Fruit fly (Drosophila melanogaster) whole organism, embryonic: ENCODE results near the gene Tlk.

ENCODE experiments used
- Bteb2 ChIP-seq: fragments of 200-800 bp; sonication (Bioruptor generic); optimal IDR thresholded peaks from 2 replicates; lab custom pipeline; 2016; ENCODE audit warnings: missing biosample characterization, missing genetic modification characterization
- CG10274 ChIP-seq: fragments of 200-800 bp; sonication (Bioruptor generic); optimal IDR thresholded peaks from 3 replicates; lab custom pipeline; 2017; ENCODE audit warnings: missing biosample characterization, mild to moderate bottlenecking, missing genetic modification characterization
- CG11093 ChIP-seq: fragments of 200-800 bp; sonication (Bioruptor generic); IDR thresholded peaks from 3 replicates; pipeline ENCODE4 v1.3.6; 2022; ENCODE audit warnings: missing biosample characterization, missing genetic modification characterization
- CG11560 ChIP-seq: fragments of 200-800 bp; sonication (Bioruptor generic); IDR thresholded peaks from 3 replicates; pipeline ENCODE4 v1.3.6; 2022; ENCODE audit warnings: missing biosample characterization, missing genetic modification characterization
- CG13624 ChIP-seq: fragments of 200-800 bp; sonication (Bioruptor generic); optimal IDR thresholded peaks from 2 replicates; lab custom pipeline; 2016; ENCODE audit warnings: missing biosample characterization, missing genetic modification characterization
- CG14050 ChIP-seq: fragments of 200-800 bp; sonication (Bioruptor generic); IDR thresholded peaks from 3 replicates; pipeline ENCODE4 v1.3.6; 2022; ENCODE audit warnings: missing biosample characterization, missing genetic modification characterization
- CG15073 ChIP-seq: fragments of 200-800 bp; sonication (Bioruptor generic); optimal IDR thresholded peaks from 2 replicates; lab custom pipeline; 2016; ENCODE audit warnings: missing biosample characterization, missing genetic modification characterization
- CG1647 ChIP-seq: fragments of 200-800 bp; sonication (Bioruptor generic); optimal IDR thresholded peaks from 3 replicates; lab custom pipeline; 2016; ENCODE audit warnings: missing biosample characterization, missing genetic modification characterization
- CG2678 ChIP-seq: fragments of 200-800 bp; sonication (Bioruptor generic); optimal IDR thresholded peaks from 3 replicates; lab custom pipeline; 2019; ENCODE audit warnings: missing biosample characterization, mild to moderate bottlenecking, missing genetic modification characterization, moderate library complexity
- CG3065 ChIP-seq: fragments of 200-800 bp; sonication (Bioruptor generic); optimal IDR thresholded peaks from 2 replicates; lab custom pipeline; 2016; ENCODE audit warnings: missing biosample characterization, missing genetic modification characterization
- CG33557 ChIP-seq: fragments of 200-800 bp; sonication (Bioruptor generic); optimal IDR thresholded peaks from 2 replicates; lab custom pipeline; 2019; ENCODE audit warnings: missing biosample characterization, mild to moderate bottlenecking, missing genetic modification characterization, moderate library complexity
- CG4360 ChIP-seq: fragments of 200-800 bp; sonication (Bioruptor generic); IDR thresholded peaks from 2 replicates; pipeline ENCODE4 v1.3.6; 2022; ENCODE audit warnings: missing biosample characterization, missing genetic modification characterization
- CG43689 ChIP-seq: fragments of 200-800 bp; sonication (Bioruptor generic); IDR thresholded peaks from 2 replicates; pipeline ENCODE4 v1.3.6; 2022; ENCODE audit warnings: missing biosample characterization, missing genetic modification characterization
- CG4854 ChIP-seq: fragments of 200-800 bp; sonication (Bioruptor generic); optimal IDR thresholded peaks from 2 replicates; lab custom pipeline; 2016; ENCODE audit warnings: missing biosample characterization, missing genetic modification characterization, inconsistent platforms
- CG6272 ChIP-seq: fragments of 200-800 bp; sonication (Bioruptor generic); IDR thresholded peaks from 2 replicates; pipeline ENCODE4 v1.3.6; 2022; ENCODE audit warnings: missing biosample characterization, missing genetic modification characterization
- CG7987 ChIP-seq: fragments of 200-800 bp; sonication (Bioruptor generic); optimal IDR thresholded peaks from 2 replicates; lab custom pipeline; 2018; ENCODE audit warnings: missing biosample characterization, mild to moderate bottlenecking, missing genetic modification characterization, moderate library complexity
- CG8281 ChIP-seq: fragments of 200-800 bp; sonication (Bioruptor generic); optimal IDR thresholded peaks from 2 replicates; lab custom pipeline; 2018; ENCODE audit warnings: missing biosample characterization, mild to moderate bottlenecking, missing genetic modification characterization, moderate library complexity
- CG9932 ChIP-seq: fragments of 200-800 bp; sonication (Bioruptor generic); IDR thresholded peaks from 2 replicates; pipeline ENCODE4 v1.3.6; 2022; ENCODE audit warnings: missing biosample characterization, missing genetic modification characterization
- Camta ChIP-seq: fragments of 200-800 bp; sonication (Bioruptor generic); optimal IDR thresholded peaks from 2 replicates; lab custom pipeline; 2016; ENCODE audit warnings: missing biosample characterization, missing genetic modification characterization
- Dip2 ChIP-seq: fragments of 200-800 bp; sonication (Bioruptor generic); IDR thresholded peaks from 2 replicates; pipeline ENCODE4 v1.3.6; 2022; ENCODE audit warnings: missing biosample characterization, missing genetic modification characterization
- Dll ChIP-seq: fragments of 200-800 bp; sonication (Bioruptor generic); IDR thresholded peaks from 4 replicates; pipeline ENCODE4 v1.3.6; 2022; ENCODE audit warnings: missing biosample characterization, missing genetic modification characterization; ENCODE audit not compliant: partially characterized antibody
- Doc3 ChIP-seq: fragments of 200-800 bp; sonication (Bioruptor generic); IDR thresholded peaks from 3 replicates; pipeline ENCODE4 v1.3.6; 2022; ENCODE audit warnings: missing biosample characterization, missing genetic modification characterization; ENCODE audit not compliant: partially characterized antibody
- MESR4 ChIP-seq: fragments of 200-800 bp; sonication (Bioruptor generic); optimal IDR thresholded peaks from 2 replicates; lab custom pipeline; 2018; ENCODE audit warnings: missing biosample characterization, mild to moderate bottlenecking, missing genetic modification characterization, moderate library complexity
- Med ChIP-seq: fragments of 200-800 bp; sonication (Bioruptor generic); peaks from one replicate; lab custom pipeline; 2016; ENCODE audit warnings: missing biosample characterization, missing genetic modification characterization, mild to moderate bottlenecking, inconsistent platforms, moderate library complexity
- PHDP ChIP-seq: fragments of 200-800 bp; sonication (Bioruptor generic); optimal IDR thresholded peaks from 3 replicates; lab custom pipeline; 2018; ENCODE audit warnings: missing biosample characterization, mild to moderate bottlenecking, missing genetic modification characterization, moderate library complexity
- Ptx1 ChIP-seq: fragments of 200-800 bp; sonication (Bioruptor generic); IDR thresholded peaks from 2 replicates; pipeline ENCODE4 v1.3.6; 2022; ENCODE audit warnings: missing biosample characterization, missing genetic modification characterization
- Ssrp ChIP-seq: fragments of 200-800 bp; sonication (Bioruptor generic); optimal IDR thresholded peaks from 2 replicates; lab custom pipeline; 2018; ENCODE audit warnings: missing biosample characterization, mild to moderate bottlenecking, missing genetic modification characterization, moderate library complexity
- bbx ChIP-seq: fragments of 200-800 bp; sonication (Bioruptor generic); IDR thresholded peaks from 2 replicates; pipeline ENCODE4 v1.3.6; 2022; ENCODE audit warnings: missing biosample characterization, missing genetic modification characterization; ENCODE audit not compliant: partially characterized antibody
- crol ChIP-seq: fragments of 200-800 bp; sonication (Bioruptor generic); IDR thresholded peaks from 2 replicates; pipeline ENCODE4 v1.3.6; 2022; ENCODE audit warnings: missing biosample characterization, missing genetic modification characterization
- dan ChIP-seq: fragments of 200-800 bp; sonication (Bioruptor generic); IDR thresholded peaks from 2 replicates; pipeline ENCODE4 v1.3.6; 2022; ENCODE audit warnings: missing biosample characterization, missing genetic modification characterization
- dmrt11E ChIP-seq: fragments of 200-800 bp; sonication (Bioruptor generic); optimal IDR thresholded peaks from 3 replicates; lab custom pipeline; 2018; ENCODE audit warnings: missing biosample characterization, mild to moderate bottlenecking, missing genetic modification characterization, moderate library complexity
- eyg ChIP-seq: fragments of 200-800 bp; sonication (Bioruptor generic); optimal IDR thresholded peaks from 3 replicates; lab custom pipeline; 2016; ENCODE audit warnings: missing biosample characterization, missing genetic modification characterization
- gfzf ChIP-seq: fragments of 200-800 bp; sonication (Bioruptor generic); optimal IDR thresholded peaks from 2 replicates; lab custom pipeline; 2016; ENCODE audit warnings: missing biosample characterization, mild to moderate bottlenecking, missing genetic modification characterization, moderate library complexity
- lov ChIP-seq, 2 experiments: fragments of 200-800 bp in 1 of 2; fragments of >200 bp in 1 of 2; sonication (Bioruptor generic) in 1 of 2; IDR thresholded peaks in 1 of 2; optimal IDR thresholded peaks in 1 of 2; 2 replicates in 1 of 2; 3 replicates in 1 of 2; pipeline versions ENCODE4 v1.3.6 to Lab custom; 2017 to 2022; ENCODE audit warnings: missing biosample characterization in 1 of 2, missing genetic modification characterization in 1 of 2
- odd ChIP-seq: fragments of 200-800 bp; sonication (Bioruptor generic); optimal IDR thresholded peaks from 2 replicates; lab custom pipeline; 2017; ENCODE audit warnings: missing biosample characterization, mild to moderate bottlenecking, missing genetic modification characterization
- pan ChIP-seq, 4 experiments: fragments of >200 bp in 3 of 4; fragments of 200-800 bp in 1 of 4; sonication (Bioruptor generic) in 1 of 4; optimal IDR thresholded peaks in 3 of 4; IDR thresholded peaks in 1 of 4; 2 replicates each; pipeline versions ENCODE4 v1.3.6 to Lab custom; 2017 to 2022; ENCODE audit warnings: missing biosample characterization in 2 of 4, missing genetic modification characterization in 2 of 4, mixed read lengths in 1 of 4
- pho ChIP-seq: fragments of 200-800 bp; sonication (Bioruptor generic); optimal IDR thresholded peaks from 2 replicates; lab custom pipeline; 2016; ENCODE audit warnings: missing biosample characterization, missing genetic modification characterization
- slou ChIP-seq: fragments of 200-800 bp; sonication (Bioruptor generic); optimal IDR thresholded peaks from 3 replicates; lab custom pipeline; 2016; ENCODE audit warnings: missing biosample characterization, missing genetic modification characterization
- tap ChIP-seq: fragments of 200-800 bp; optimal IDR thresholded peaks from 3 replicates; lab custom pipeline; 2019; ENCODE audit warnings: missing biosample characterization, mild to moderate bottlenecking, missing genetic modification characterization, moderate library complexity
- tll ChIP-seq, 2 experiments: fragments of 200-800 bp in 1 of 2; fragments of >200 bp in 1 of 2; sonication (Bioruptor generic) in 1 of 2; optimal IDR thresholded peaks; 2 replicates each; lab custom pipeline; 2017 to 2019; ENCODE audit warnings: missing biosample characterization in 2 of 2, missing genetic modification characterization in 2 of 2, mild to moderate bottlenecking in 1 of 2, moderate library complexity in 1 of 2
- trem ChIP-seq: fragments of 200-800 bp; optimal IDR thresholded peaks from 3 replicates; lab custom pipeline; 2019; ENCODE audit warnings: missing biosample characterization, mild to moderate bottlenecking, missing genetic modification characterization, moderate library complexity
- twi ChIP-seq: fragments of 200-800 bp; optimal IDR thresholded peaks from 2 replicates; lab custom pipeline; 2019; ENCODE audit warnings: missing biosample characterization, mild to moderate bottlenecking, missing genetic modification characterization, moderate library complexity
- wdn ChIP-seq: fragments of 200-800 bp; sonication (Bioruptor generic); IDR thresholded peaks from 2 replicates; pipeline ENCODE4 v1.3.6; 2022; ENCODE audit warnings: missing biosample characterization, missing genetic modification characterization

Gene Tlk

DNA sequence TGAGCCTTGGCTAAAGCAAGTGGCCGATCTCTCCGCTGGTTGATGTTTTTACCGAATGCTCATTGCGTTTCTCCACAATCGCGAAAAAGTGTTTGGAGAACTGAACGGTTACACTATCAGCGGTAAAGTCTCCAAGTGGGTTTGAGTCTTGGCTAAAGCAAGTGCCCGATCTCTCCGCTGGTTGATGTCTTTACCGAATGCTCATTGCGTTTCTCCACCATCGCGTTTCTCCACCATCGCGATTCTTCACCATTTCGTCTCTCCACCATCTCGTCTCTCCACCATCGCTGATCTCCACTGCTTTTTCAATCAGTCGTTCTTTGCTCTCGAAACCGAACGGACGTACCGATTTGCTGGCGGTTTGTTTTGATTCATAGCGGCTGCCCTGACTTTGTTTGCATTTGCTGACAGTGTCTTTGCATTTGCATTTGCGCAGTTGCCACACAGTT lies 91.6 kb downstream of the Tlk start, which contains the start of gene ec (continued):
- TF ChIP-seq trem (tag; lab: Kevin White, UChicago) = peak; percentile 55
- TF ChIP-seq bbx (GFP tag; lab: Robert Waterston, UW) = peak; percentile 51
- TF ChIP-seq CG2678 (tag; lab: Kevin White, UChicago) = no peak
- no peak for TF ChIP-seq Ssrp
- peak; percentile 2 for TF ChIP-seq MESR4 (GFP tag; lab: Kevin White, UChicago)
- no peak for TF ChIP-seq CG4360 (GFP tag; lab: Robert Waterston, UW)
- TF ChIP-seq pan (optimal IDR thresholded peaks at IDR 0.05; lab: Kevin White, UChicago) = no peak
- TF ChIP-seq pan (GFP tag; optimal IDR thresholded peaks at IDR 0.05 in 1 of 2, IDR thresholded peaks at IDR 0.05 in 1 of 2) = no peak
- no peak for TF ChIP-seq CG6272 (GFP tag; lab: Robert Waterston, UW)
- no peak for TF ChIP-seq lov (optimal IDR thresholded peaks at IDR 0.05; lab: Kevin White, UChicago)
- TF ChIP-seq lov (GFP tag; IDR thresholded peaks at IDR 0.05; lab: Robert Waterston, UW) = no peak
- TF ChIP-seq CG14050 (GFP tag; lab: Robert Waterston, UW) = no peak
- TF ChIP-seq CG43689 (GFP tag; lab: Robert Waterston, UW) = no peak
- TF ChIP-seq pho = peak; percentile 27
- no peak for TF ChIP-seq CG8281
- TF ChIP-seq Med = peak; percentile 89
- TF ChIP-seq odd = peak; percentile 17
- TF ChIP-seq Dip2 = no peak
- no peak for TF ChIP-seq CG13624 (GFP tag; lab: Kevin White, UChicago)
- 0 out of 2 replicates have a peak, but pooled peaks have one; percentile 31 for TF ChIP-seq CG9932
- peak; percentile 85 for TF ChIP-seq gfzf (GFP tag; lab: Kevin White, UChicago)
- no peak for TF ChIP-seq CG33557
- no peak for TF ChIP-seq Doc3 (GFP tag; lab: Robert Waterston, UW)
- TF ChIP-seq wdn = no peak
- no peak for TF ChIP-seq CG4854 (GFP tag; lab: Kevin White, UChicago)
- no peak for TF ChIP-seq Ptx1 (GFP tag; lab: Robert Waterston, UW)
- TF ChIP-seq dmrt11E = no peak
- TF ChIP-seq CG11560 (tag; lab: Robert Waterston, UW) = 0 out of 3 replicates have a peak, but pooled peaks have one; percentile 17
- no peak for TF ChIP-seq CG10274
- no peak for TF ChIP-seq twi (tag; lab: Kevin White, UChicago)
- TF ChIP-seq CG1647 (GFP tag; lab: Kevin White, UChicago) = peak; percentile 2
- no peak for TF ChIP-seq dan (GFP tag; lab: Robert Waterston, UW)
- TF ChIP-seq Camta (GFP tag; lab: Kevin White, UChicago) = no peak
- TF ChIP-seq CG11093 = no peak
- no peak for TF ChIP-seq eyg (GFP tag; lab: Kevin White, UChicago)
- TF ChIP-seq PHDP (tag; lab: Kevin White, UChicago) = no peak
- peak; percentile 52 for TF ChIP-seq CG7987 (GFP tag; lab: Kevin White, UChicago)
- no peak for TF ChIP-seq crol
- no peak for TF ChIP-seq Bteb2
- TF ChIP-seq slou = no peak
- no peak for TF ChIP-seq Dll
- TF ChIP-seq tll (GFP tag; optimal IDR thresholded peaks at IDR 0.05; lab: Kevin White, UChicago) = no peak
- TF ChIP-seq CG15073 (GFP tag; lab: Kevin White, UChicago) = no peak
- peak; percentile 18 for TF ChIP-seq tap
- no peak for TF ChIP-seq CG3065 (GFP tag; lab: Kevin White, UChicago)
